Fruit fly (Drosophila melanogaster) Kc167 (cell line): ENCODE measurements around the gene CG12012.

ENCODE experiments used
- Myc ChIP-seq: fragments of >200 bp; optimal IDR thresholded peaks from 2 replicates; lab custom pipeline; 2017; ENCODE audit warnings: missing external identifiers
- Sin3A ChIP-seq: fragments of >200 bp; optimal IDR thresholded peaks from 2 replicates; lab custom pipeline; 2018; ENCODE audit warnings: missing external identifiers
- h ChIP-seq: fragments of >200 bp; optimal IDR thresholded peaks from 3 replicates; lab custom pipeline; 2018; ENCODE audit warnings: missing external identifiers
- insv ChIP-seq: fragments of >200 bp; optimal IDR thresholded peaks from 3 replicates; lab custom pipeline; 2018; ENCODE audit warnings: missing external identifiers

DNA sequence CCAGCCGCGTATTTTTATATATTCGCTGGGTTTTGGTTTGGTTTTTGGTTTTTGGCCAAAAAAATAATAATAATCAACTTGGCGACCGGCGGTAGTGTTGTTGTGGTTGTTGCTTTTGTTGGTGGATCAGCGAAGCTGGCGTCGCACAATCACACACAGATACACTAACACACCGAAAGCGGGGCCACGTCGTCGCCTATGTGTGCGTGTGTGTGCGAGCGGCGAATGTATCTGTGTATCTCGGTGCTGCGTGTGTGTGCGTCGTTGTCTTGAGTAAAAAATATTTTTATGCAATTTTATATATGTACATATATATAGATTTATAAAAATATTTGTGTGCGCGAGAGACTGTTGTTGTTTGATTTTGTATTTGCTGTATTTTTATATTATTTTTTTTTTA lies 40.6 kb downstream of the CG12012 start:
- no peak for TF ChIP-seq Sin3A
- no peak for TF ChIP-seq Myc (lab: Kevin White, UChicago)
- TF ChIP-seq insv (lab: Kevin White, UChicago), result no peak
- TF ChIP-seq h (lab: Kevin White, UChicago), result no peak
